Worm (Caenorhabditis elegans) whole organism, L4 larva: Measurements from ENCODE around the gene ceh-18.
A peak's percentile ranks its signal among the peaks of the same experiment; 100 is the strongest.

Experiments
- R02D3.7 ChIP-seq: fragments of 150-350 bp; sonication (generic microtip); optimal IDR thresholded peaks from 3 replicates; lab custom pipeline; 2014; ENCODE audit warnings: missing biosample characterization, missing genetic modification characterization
- T26A8.4 ChIP-seq: fragments of 200-800 bp; sonication (Bioruptor generic); IDR thresholded peaks from 2 replicates; pipeline ENCODE4 v1.3.6; 2022; ENCODE audit warnings: missing genetic modification characterization, missing compliant biosample characterization
- Y105C5A.15 ChIP-seq: fragments of 200-800 bp; sonication (Bioruptor generic); IDR thresholded peaks from 2 replicates; pipeline ENCODE4 v1.3.6; 2022; ENCODE audit warnings: missing genetic modification characterization, missing compliant biosample characterization
- Y5F2A.4 ChIP-seq: fragments of 200-800 bp; sonication (Bioruptor generic); optimal IDR thresholded peaks from 2 replicates; lab custom pipeline; 2018; ENCODE audit warnings: mild to moderate bottlenecking, missing genetic modification characterization, missing compliant biosample characterization
- Y75B8A.6 ChIP-seq: fragments of 200-800 bp; sonication (Bioruptor generic); IDR thresholded peaks from 2 replicates; pipeline ENCODE4 v1.3.6; 2022; ENCODE audit warnings: missing genetic modification reagents, missing genetic modification characterization, missing compliant biosample characterization
- aha-1 ChIP-seq: fragments of 150-350 bp; peaks from one replicate; lab custom pipeline; 2014; ENCODE audit warnings: missing biosample characterization, missing genetic modification characterization
- aly-2 ChIP-seq: sonication (generic microtip); optimal IDR thresholded peaks from 2 replicates; lab custom pipeline; 2018; ENCODE audit warnings: missing biosample characterization, missing genetic modification characterization
- attf-4 ChIP-seq: sonication (generic microtip); optimal IDR thresholded peaks from 3 replicates; lab custom pipeline; 2017; ENCODE audit warnings: missing biosample characterization, missing genetic modification characterization
- ceh-20 ChIP-seq: fragments of 200-800 bp; sonication (Bioruptor generic); IDR thresholded peaks from 2 replicates; pipeline ENCODE4 v1.3.6; 2022; ENCODE audit warnings: missing genetic modification reagents, missing genetic modification characterization, missing compliant biosample characterization
- ceh-32 ChIP-seq: sonication (generic microtip); optimal IDR thresholded peaks from 2 replicates; lab custom pipeline; 2016; ENCODE audit warnings: mild to moderate bottlenecking, missing genetic modification characterization, missing compliant biosample characterization; ENCODE audit not compliant: poor library complexity
- ceh-44 ChIP-seq: fragments of 200-800 bp; sonication (Bioruptor generic); IDR thresholded peaks from 2 replicates; pipeline ENCODE4 v1.3.6; 2022; ENCODE audit warnings: missing genetic modification reagents, missing genetic modification characterization, missing compliant biosample characterization
- ceh-82 ChIP-seq: sonication (generic microtip); optimal IDR thresholded peaks from 2 replicates; lab custom pipeline; 2017; ENCODE audit warnings: missing biosample characterization, missing genetic modification characterization
- cey-2 ChIP-seq: sonication (generic microtip); optimal IDR thresholded peaks from 3 replicates; lab custom pipeline; 2017; ENCODE audit warnings: missing genetic modification characterization, mild to moderate bottlenecking, missing compliant biosample characterization, antibody characterized with exemption, borderline replicate concordance; ENCODE audit not compliant: insufficient read depth
- daf-16 ChIP-seq, 3 experiments: sonication (generic microtip); optimal IDR thresholded peaks; 2 replicates each; lab custom pipeline; 2016 to 2017; ENCODE audit warnings: missing genetic modification characterization in 3 of 3, missing genetic modification reagents in 3 of 3, mild to moderate bottlenecking in 2 of 3, missing compliant biosample characterization in 2 of 3, missing biosample characterization in 1 of 3, moderate library complexity in 1 of 3
- duxl-1 ChIP-seq: sonication (generic microtip); optimal IDR thresholded peaks from 2 replicates; lab custom pipeline; 2016; ENCODE audit warnings: mild to moderate bottlenecking, missing genetic modification characterization, moderate library complexity, missing compliant biosample characterization; ENCODE audit not compliant: poor library complexity
- fkh-10 ChIP-seq: fragments of 150-350 bp; optimal IDR thresholded peaks from 2 replicates; lab custom pipeline; 2014; ENCODE audit warnings: missing biosample characterization, missing genetic modification reagents, missing genetic modification characterization
- gei-8 ChIP-seq: fragments of 200-800 bp; sonication (Bioruptor generic); optimal IDR thresholded peaks from 2 replicates; lab custom pipeline; 2018; ENCODE audit warnings: mild to moderate bottlenecking, missing genetic modification characterization, missing compliant biosample characterization
- hif-1 ChIP-seq, 2 experiments: sonication (generic microtip); optimal IDR thresholded peaks; 2 replicates each; lab custom pipeline; 2016 to 2017; ENCODE audit warnings: missing compliant biosample characterization in 2 of 2, missing genetic modification characterization in 2 of 2, missing genetic modification reagents in 2 of 2, missing genotype in 2 of 2, mild to moderate bottlenecking in 1 of 2
- hlh-11 ChIP-seq: fragments of 200-800 bp; sonication (Bioruptor generic); optimal IDR thresholded peaks from 2 replicates; lab custom pipeline; 2018; ENCODE audit warnings: mild to moderate bottlenecking, missing genetic modification characterization, missing compliant biosample characterization
- hmg-1.1 ChIP-seq: fragments of 200-800 bp; sonication (Bioruptor generic); IDR thresholded peaks from 2 replicates; pipeline ENCODE4 v1.3.6; 2022; ENCODE audit warnings: missing genetic modification reagents, missing genetic modification characterization, missing compliant biosample characterization
- lin-13 ChIP-seq: fragments of 150-350 bp; optimal IDR thresholded peaks from 2 replicates; lab custom pipeline; 2014; ENCODE audit warnings: missing biosample characterization, missing genetic modification reagents, missing genetic modification characterization
- lir-3 ChIP-seq: sonication (generic microtip); optimal IDR thresholded peaks from 2 replicates; lab custom pipeline; 2016; ENCODE audit warnings: mild to moderate bottlenecking, missing genetic modification characterization, missing compliant biosample characterization
- mep-1 ChIP-seq: fragments of 150-350 bp; sonication (generic microtip); optimal IDR thresholded peaks from 3 replicates; lab custom pipeline; 2014; ENCODE audit warnings: missing biosample characterization, missing genetic modification characterization
- mxl-3 ChIP-seq: fragments of 200-800 bp; sonication (Bioruptor generic); optimal IDR thresholded peaks from 2 replicates; lab custom pipeline; 2018; ENCODE audit warnings: mild to moderate bottlenecking, missing genetic modification characterization, missing compliant biosample characterization
- nhr-10 ChIP-seq: fragments of 150-350 bp; optimal IDR thresholded peaks from 2 replicates; lab custom pipeline; 2014; ENCODE audit warnings: missing biosample characterization, missing genetic modification characterization
- nhr-102 ChIP-seq: sonication (generic microtip); optimal IDR thresholded peaks from 2 replicates; lab custom pipeline; 2016; ENCODE audit warnings: mild to moderate bottlenecking, missing genetic modification characterization, moderate library complexity, missing compliant biosample characterization
- nhr-25 ChIP-seq: sonication (generic microtip); optimal IDR thresholded peaks from 2 replicates; lab custom pipeline; 2017; ENCODE audit warnings: missing genetic modification characterization, mild to moderate bottlenecking, missing compliant biosample characterization, antibody characterized with exemption, moderate library complexity, borderline replicate concordance; ENCODE audit not compliant: insufficient read depth
- nhr-41 ChIP-seq: fragments of 200-800 bp; sonication (Bioruptor generic); IDR thresholded peaks from 2 replicates; pipeline ENCODE4 v1.3.6; 2022; ENCODE audit warnings: missing genetic modification reagents, missing genetic modification characterization, missing compliant biosample characterization
- nhr-48 ChIP-seq: sonication (generic microtip); optimal IDR thresholded peaks from 2 replicates; lab custom pipeline; 2016; ENCODE audit warnings: mild to moderate bottlenecking, missing genetic modification characterization, missing compliant biosample characterization
- php-3 ChIP-seq: fragments of 200-800 bp; sonication (Bioruptor generic); IDR thresholded peaks from 2 replicates; pipeline ENCODE4 v1.3.6; 2022; ENCODE audit warnings: missing genetic modification reagents, missing genetic modification characterization, missing compliant biosample characterization
- rbr-2 ChIP-seq: sonication (generic microtip); optimal IDR thresholded peaks from 2 replicates; lab custom pipeline; 2016; ENCODE audit warnings: missing genotype, missing genetic modification characterization, missing compliant biosample characterization
- saeg-2 ChIP-seq: fragments of 200-800 bp; sonication (Bioruptor generic); IDR thresholded peaks from 2 replicates; pipeline ENCODE4 v1.3.6; 2022; ENCODE audit warnings: missing genetic modification reagents, missing genetic modification characterization, missing compliant biosample characterization
- set-16 ChIP-seq: fragments of 200-800 bp; sonication (Bioruptor generic); IDR thresholded peaks from 2 replicates; pipeline ENCODE4 v1.3.6; 2022; ENCODE audit warnings: missing genetic modification reagents, missing genetic modification characterization, missing compliant biosample characterization
- snpc-1.2 ChIP-seq: fragments of 200-800 bp; sonication (Bioruptor generic); IDR thresholded peaks from 2 replicates; pipeline ENCODE4 v1.3.6; 2022; ENCODE audit warnings: missing genetic modification reagents, missing genetic modification characterization, missing compliant biosample characterization
- spr-1 ChIP-seq: sonication (generic microtip); optimal IDR thresholded peaks from 2 replicates; lab custom pipeline; 2016; ENCODE audit warnings: mild to moderate bottlenecking, missing genetic modification characterization, missing compliant biosample characterization
- spr-3 ChIP-seq: fragments of 200-800 bp; sonication (Bioruptor generic); optimal IDR thresholded peaks from 2 replicates; lab custom pipeline; 2018; ENCODE audit warnings: mild to moderate bottlenecking, missing genetic modification characterization, missing compliant biosample characterization
- tag-97 ChIP-seq: fragments of 200-800 bp; sonication (Bioruptor generic); IDR thresholded peaks from 2 replicates; pipeline ENCODE4 v1.3.6; 2022; ENCODE audit warnings: missing genetic modification characterization, missing compliant biosample characterization
- tra-1 ChIP-seq: fragments of 200-800 bp; sonication (Bioruptor generic); IDR thresholded peaks from 2 replicates; pipeline ENCODE4 v1.3.6; 2022; ENCODE audit warnings: missing genetic modification reagents, missing genetic modification characterization, missing compliant biosample characterization
- unc-62 ChIP-seq, 3 experiments: fragments of 150-350 bp in 1 of 3; sonication (generic microtip); optimal IDR thresholded peaks in 2 of 3; peaks in 1 of 3; 1 replicate in 1 of 3; 2 replicates in 2 of 3; lab custom pipeline; 2014 to 2017; ENCODE audit warnings: missing biosample characterization in 3 of 3, missing genetic modification characterization in 3 of 3, missing genetic modification reagents in 3 of 3, missing genotype in 1 of 3

The ceh-18 gene

DNA sequence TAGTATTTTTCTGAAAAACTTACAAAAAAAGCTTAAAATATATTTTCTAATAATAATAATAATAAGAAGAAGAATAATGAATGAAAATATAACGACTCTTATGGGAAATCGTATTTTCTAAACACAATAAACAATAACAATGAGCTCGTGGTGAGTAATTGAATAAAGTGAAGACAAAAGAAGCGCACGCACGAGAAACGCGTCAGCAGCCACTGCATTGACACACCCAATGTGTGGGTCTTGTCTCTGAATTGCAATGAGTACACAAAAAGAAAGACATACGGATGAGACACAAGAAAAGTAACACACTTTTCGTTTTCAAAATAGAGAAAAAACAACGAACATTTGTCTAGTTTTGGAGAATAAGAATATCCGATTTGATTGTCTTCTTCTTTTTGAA is 54.3 kb downstream of the ceh-18 start, which contains the start of gene F35A5.8 (continued):
- TF ChIP-seq T26A8.4: peak; percentile 71
- peak in 1 of 2 experiments; percentile 95 for TF ChIP-seq unc-62 (GFP tag; optimal IDR thresholded peaks at IDR 0.05 in 1 of 2; lab: Kevin White, UChicago)
- TF ChIP-seq unc-62 (tag; optimal IDR thresholded peaks at IDR 0.05; lab: Kevin White, UChicago): no peak
- TF ChIP-seq nhr-41 (GFP tag; lab: Robert Waterston, UW): no peak
- peak in 1 of 2 experiments; percentile 19 for TF ChIP-seq hif-1 (tag; optimal IDR thresholded peaks at IDR 0.05; lab: Kevin White, UChicago)
- peak; percentile 16 for TF ChIP-seq spr-1 (tag; lab: Kevin White, UChicago)
- peak; percentile 74 for TF ChIP-seq hlh-11 (tag; lab: Kevin White, UChicago)
- no peak for TF ChIP-seq Y105C5A.15 (GFP tag; lab: Robert Waterston, UW)

ce11 chrX:3802743-3803142 is 54.9 kb downstream of the ceh-18 start:
- no peak for TF ChIP-seq php-3 (GFP tag; lab: Robert Waterston, UW)
- no peak for TF ChIP-seq lin-13
- TF ChIP-seq Y105C5A.15 (GFP tag; lab: Robert Waterston, UW): no peak
- no peak for TF ChIP-seq snpc-1.2
- TF ChIP-seq unc-62 (GFP tag; optimal IDR thresholded peaks at IDR 0.05 in 1 of 2; lab: Kevin White, UChicago): no peak
- no peak for TF ChIP-seq unc-62 (tag; optimal IDR thresholded peaks at IDR 0.05; lab: Kevin White, UChicago)
- TF ChIP-seq duxl-1 (tag; lab: Kevin White, UChicago): no peak
- TF ChIP-seq spr-3: no peak
- no peak for TF ChIP-seq nhr-48 (tag; lab: Kevin White, UChicago)
- TF ChIP-seq set-16: peak; percentile 42
- peak; percentile 61 for TF ChIP-seq hmg-1.1
- TF ChIP-seq nhr-25 (tag; lab: Kevin White, UChicago): no peak
- no peak for TF ChIP-seq tag-97 (GFP tag; lab: Robert Waterston, UW)
- no peak for TF ChIP-seq nhr-41 (GFP tag; lab: Robert Waterston, UW)
- TF ChIP-seq Y75B8A.6 (GFP tag; lab: Robert Waterston, UW): no peak
- no peak for TF ChIP-seq nhr-102 (tag; lab: Kevin White, UChicago)
- TF ChIP-seq ceh-32 (tag; lab: Kevin White, UChicago): no peak
- TF ChIP-seq mxl-3 (GFP tag; lab: Kevin White, UChicago): no peak
- no peak for TF ChIP-seq tra-1
- TF ChIP-seq attf-4 (tag; lab: Kevin White, UChicago): no peak
- no peak for TF ChIP-seq ceh-82 (tag; lab: Kevin White, UChicago)
- TF ChIP-seq cey-2 (tag; lab: Kevin White, UChicago): no peak
- TF ChIP-seq Y5F2A.4 (GFP tag; lab: Kevin White, UChicago): no peak
- TF ChIP-seq gei-8 (GFP tag; lab: Kevin White, UChicago): no peak
- no peak for TF ChIP-seq T26A8.4
- peak; percentile 31 for TF ChIP-seq mep-1 (tag; lab: Kevin White, UChicago)
- peak; percentile 95 for TF ChIP-seq aha-1
- TF ChIP-seq ceh-20 (GFP tag; lab: Robert Waterston, UW): peak; percentile 70
- peak; percentile 3 for TF ChIP-seq fkh-10
- peak; percentile 24 for TF ChIP-seq rbr-2 (tag; lab: Kevin White, UChicago)
- TF ChIP-seq nhr-10: no peak
- no peak for TF ChIP-seq lir-3
- TF ChIP-seq daf-16 (GFP tag; optimal IDR thresholded peaks at IDR 0.05; lab: Kevin White, UChicago): no peak
- no peak for TF ChIP-seq daf-16 (tag; optimal IDR thresholded peaks at IDR 0.05; lab: Kevin White, UChicago)
- no peak for TF ChIP-seq ceh-44
- no peak for TF ChIP-seq saeg-2 (GFP tag; lab: Robert Waterston, UW)
- TF ChIP-seq aly-2 (tag; lab: Kevin White, UChicago): no peak
- TF ChIP-seq R02D3.7 (tag; lab: Kevin White, UChicago): no peak
- TF ChIP-seq, all 104 proteins: peak for 7
